Fruit fly (Drosophila melanogaster): ENCODE measurements around the gene ATPsynG.

The ATPsynG gene

dm6 chr2L:10976046-10976863, at the start of gene ATPsynG, which contains the start of gene SCAR:
TSS of gene ATPsynG (minus strand) at chr2L:10976399.
TSS of gene SCAR (plus strand) at chr2L:10976772.
- no peak for TF ChIP-seq noc (tag; optimal IDR thresholded peaks at IDR 0.05)

- TF ChIP-seq noc (tag; optimal IDR thresholded peaks at IDR 0.05): no peak
Measured at dm6 chr2L:11023875-11024274, 47.7 kb upstream of the ATPsynG start.

dm6 chr2L:11022804-11023203, 46.6 kb upstream of the ATPsynG start:
- TF ChIP-seq noc (tag; optimal IDR thresholded peaks at IDR 0.05): no peak

- TF ChIP-seq noc (tag; optimal IDR thresholded peaks at IDR 0.05): no peak
Measured at dm6 chr2L:11021606-11022005, 45.4 kb upstream of the ATPsynG start.

- no peak for TF ChIP-seq noc (tag; optimal IDR thresholded peaks at IDR 0.05)
Measured at dm6 chr2L:11016695-11017094, 40.5 kb upstream of the ATPsynG start, which contains the start of gene CG14913. TSS of gene CG14913 (plus strand) at chr2L:11016995.

- TF ChIP-seq noc (tag; optimal IDR thresholded peaks at IDR 0.05): no peak
Measured at dm6 chr2L:11015320-11015719, 39.1 kb upstream of the ATPsynG start, which contains the start of gene Acp32CD. TSS of gene Acp32CD (plus strand) at chr2L:11015620.

- TF ChIP-seq noc (tag; optimal IDR thresholded peaks at IDR 0.05): no peak
Measured at dm6 chr2L:11014671-11015070, 38.5 kb upstream of the ATPsynG start.

dm6 chr2L:11014018-11014611, 37.9 kb upstream of the ATPsynG start:
- TF ChIP-seq noc (tag; optimal IDR thresholded peaks at IDR 0.05): no peak

- TF ChIP-seq noc (tag; optimal IDR thresholded peaks at IDR 0.05): peak; percentile 46
Measured at dm6 chr2L:11010999-11011398, 34.8 kb upstream of the ATPsynG start, which contains the start of the genes Art8 and dUTPase. TSS of gene Art8 (minus strand) at chr2L:11011086. TSS of gene dUTPase (plus strand) at chr2L:11011312.

dm6 chr2L:11004674-11005045, 28.5 kb upstream of the ATPsynG start, which contains the start of gene Nup154:
TSS of gene Nup154 (plus strand) at chr2L:11004820.
- TF ChIP-seq noc (tag; optimal IDR thresholded peaks at IDR 0.05): no peak

dm6 chr2L:11003925-11004673, 27.9 kb upstream of the ATPsynG start, which contains the start of gene RpL9:
TSS of gene RpL9 (minus strand) at chr2L:11004189.
- TF ChIP-seq noc (tag; optimal IDR thresholded peaks at IDR 0.05): no peak

dm6 chr2L:11001376-11002122, 25.4 kb upstream of the ATPsynG start, which contains the start of the genes aub and lectin-33A:
TSS of gene aub (minus strand) at chr2L:11001476.
TSS of gene lectin-33A (plus strand) at chr2L:11002072.
- no peak for TF ChIP-seq noc (tag; optimal IDR thresholded peaks at IDR 0.05)

dm6 chr2L:10989162-10989561, 13.0 kb upstream of the ATPsynG start, which contains the start of gene TTLL4A:
TSS of gene TTLL4A (plus strand) at chr2L:10989401.
- TF ChIP-seq noc (tag; optimal IDR thresholded peaks at IDR 0.05): no peak

- TF ChIP-seq noc (tag; optimal IDR thresholded peaks at IDR 0.05): no peak
Measured at dm6 chr2L:10988026-10988425, 11.8 kb upstream of the ATPsynG start.

- no peak for TF ChIP-seq noc (tag; optimal IDR thresholded peaks at IDR 0.05)
Measured at dm6 chr2L:10987370-10987853, 11.2 kb upstream of the ATPsynG start, which contains the start of the genes piwi and CG12253. TSS of gene piwi (minus strand) at chr2L:10987420. TSS of gene CG12253 (plus strand) at chr2L:10987806.
